Fruit fly (Drosophila melanogaster) whole organism, adult: Measurements from ENCODE around the gene CG34347.

Source experiments
- CG1620 ChIP-seq: fragments of 200-800 bp; sonication (Bioruptor generic); optimal IDR thresholded peaks from 2 replicates; lab custom pipeline; 2016; ENCODE audit warnings: missing biosample characterization, missing genetic modification characterization
- kay ChIP-seq: fragments of 200-800 bp; sonication (Bioruptor generic); peaks from one replicate; lab custom pipeline; 2016; ENCODE audit warnings: missing biosample characterization, missing genetic modification characterization, borderline replicate concordance
- pad ChIP-seq: fragments of 200-800 bp; sonication (Bioruptor generic); optimal IDR thresholded peaks from 3 replicates; lab custom pipeline; 2017; ENCODE audit warnings: missing biosample characterization, missing genetic modification characterization, mild to moderate bottlenecking, moderate library complexity, missing genetic modification reagents
- tj ChIP-seq: fragments of 200-800 bp; sonication (Bioruptor generic); optimal IDR thresholded peaks from 3 replicates; lab custom pipeline; 2017; ENCODE audit warnings: missing biosample characterization, mild to moderate bottlenecking, missing genetic modification characterization, moderate library complexity

- TF ChIP-seq tj: no peak
- TF ChIP-seq pad: no peak
- TF ChIP-seq kay (GFP tag; lab: Kevin White, UChicago): no peak
- no peak for TF ChIP-seq CG1620 (GFP tag; lab: Kevin White, UChicago)
Measured at dm6 chr3R:31305284-31305683, 5.7 kb upstream of the CG34347 start, which contains the start of gene pHCl-2.
